Worm (Caenorhabditis elegans) whole organism, L1 larva: Measurements from ENCODE around the gene tebp-1.

Source experiments
- C34B4.2 ChIP-seq: sonication (generic microtip); optimal IDR thresholded peaks from 2 replicates; lab custom pipeline; 2017; ENCODE audit warnings: mild to moderate bottlenecking, missing genetic modification characterization, missing compliant biosample characterization
- fkh-10 ChIP-seq: sonication (generic microtip); optimal IDR thresholded peaks from 2 replicates; lab custom pipeline; 2017; ENCODE audit warnings: missing biosample characterization, missing genetic modification reagents, missing genetic modification characterization
- pqm-1 ChIP-seq: sonication (generic microtip); optimal IDR thresholded peaks from 3 replicates; lab custom pipeline; 2017; ENCODE audit warnings: missing biosample characterization, missing genetic modification characterization
- ztf-11 ChIP-seq, 2 experiments: sonication (generic microtip); optimal IDR thresholded peaks; 2 replicates each; lab custom pipeline; 2016 to 2017; ENCODE audit warnings: missing genetic modification characterization in 2 of 2, missing biosample characterization in 1 of 2, missing compliant biosample characterization in 1 of 2
- ztf-4 ChIP-seq: fragments of 150-350 bp; optimal IDR thresholded peaks from 2 replicates; lab custom pipeline; 2014; ENCODE audit warnings: missing biosample characterization, missing genetic modification characterization

DNA sequence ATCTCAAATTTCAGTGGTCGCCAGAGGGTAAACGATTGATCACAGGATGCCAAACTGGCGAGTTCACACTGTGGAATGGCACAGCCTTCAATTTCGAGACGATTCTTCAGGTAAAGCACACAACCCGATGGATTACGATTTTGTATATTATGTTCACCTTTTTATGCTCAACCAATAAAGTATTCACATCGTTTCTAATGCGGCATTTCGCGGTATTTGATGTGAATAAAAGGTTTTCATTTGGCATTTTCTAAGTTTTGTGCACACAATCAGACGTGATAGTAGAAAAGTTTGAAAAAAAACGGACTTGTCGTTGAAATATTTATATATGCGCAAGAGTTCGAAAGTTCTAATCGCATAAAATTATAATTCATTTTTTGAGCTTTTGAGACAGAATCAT is 2.8 kb upstream of the tebp-1 start:
- TF ChIP-seq ztf-4 (tag; lab: Kevin White, UChicago) (no peak), pqm-1 (tag; lab: Kevin White, UChicago) (no peak), ztf-11 (tag; optimal IDR thresholded peaks at IDR 0.05; lab: Kevin White, UChicago) (no peak), fkh-10 (no peak), C34B4.2 (tag; lab: Kevin White, UChicago) (no peak)
